Fruit fly (Drosophila melanogaster) whole organism, embryonic: ENCODE measurements around the gene faf.

Experiments used
- CG6854 ChIP-seq: fragments of 200-800 bp; sonication (Bioruptor generic); optimal IDR thresholded peaks from 3 replicates; lab custom pipeline; 2017; ENCODE audit warnings: missing biosample characterization, mild to moderate bottlenecking, missing genetic modification characterization
- fru ChIP-seq: fragments of >200 bp; optimal IDR thresholded peaks from 2 replicates; lab custom pipeline; 2017
- ind ChIP-seq: fragments of 200-800 bp; sonication (Bioruptor generic); optimal IDR thresholded peaks from 3 replicates; lab custom pipeline; 2016; ENCODE audit warnings: missing biosample characterization, missing genetic modification characterization
- lola ChIP-seq, 3 experiments: fragments of >200 bp in 2 of 3; fragments of 200-800 bp in 1 of 3; sonication (Bioruptor generic) in 1 of 3; optimal IDR thresholded peaks; 2 replicates each; lab custom pipeline; 2017 to 2019; ENCODE audit warnings: missing biosample characterization in 3 of 3, missing genetic modification characterization in 3 of 3, mild to moderate bottlenecking in 1 of 3, moderate library complexity in 1 of 3
- sisA ChIP-seq: fragments of 200-800 bp; sonication (Bioruptor generic); IDR thresholded peaks from 2 replicates; pipeline ENCODE4 v1.3.6; 2022; ENCODE audit warnings: missing biosample characterization, missing genetic modification characterization
- vfl ChIP-seq: fragments of 200-800 bp; sonication (Bioruptor generic); optimal IDR thresholded peaks from 2 replicates; lab custom pipeline; 2016; ENCODE audit warnings: missing biosample characterization, missing genetic modification characterization

DNA sequence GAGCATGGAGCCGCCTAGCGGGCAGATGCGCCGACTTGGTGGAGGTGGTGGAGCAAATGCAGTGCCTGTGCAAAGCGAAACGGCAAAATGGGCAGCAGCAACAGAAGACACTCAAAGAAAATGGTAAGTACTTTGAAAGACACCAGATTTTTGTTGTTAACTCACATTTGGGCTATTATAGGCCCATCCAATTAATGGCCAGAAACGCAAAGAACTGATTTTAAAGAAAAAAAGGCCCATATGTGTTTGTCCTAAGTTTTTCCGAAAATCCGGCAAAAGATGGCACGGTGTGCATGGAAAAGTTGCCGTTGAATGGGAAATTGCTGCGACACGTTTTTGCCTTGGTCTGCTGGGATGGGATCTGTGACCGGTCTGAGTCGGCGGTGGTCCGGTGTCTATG is 8.6 kb upstream of the faf start:
- TF ChIP-seq vfl (GFP tag; lab: Kevin White, UChicago) (no peak), fru (no peak), lola (GFP tag; optimal IDR thresholded peaks at IDR 0.05; lab: Kevin White, UChicago) (no peak), CG6854 (GFP tag; lab: Kevin White, UChicago) (no peak), ind (GFP tag; lab: Kevin White, UChicago) (no peak), sisA (GFP tag; lab: Robert Waterston, UW) (no peak)
